Fruit fly (Drosophila melanogaster) S2 (cell line): Measurements from ENCODE around the gene nonA.

Source experiments
- CG8478 ChIP-seq: fragments of >200 bp; optimal IDR thresholded peaks from 2 replicates; lab custom pipeline; 2018
- CTCF ChIP-seq, 2 experiments: fragments of >200 bp; optimal IDR thresholded peaks; 2 replicates each; lab custom pipeline; 2018

- TF ChIP-seq CG8478 (lab: Kevin White, UChicago) (no peak), CTCF (optimal IDR thresholded peaks at IDR 0.05; lab: Kevin White, UChicago) (no peak)
These were observed 42.4 kb upstream of the nonA start for dm6 chrX:16318858-16319557.
